Worm (Caenorhabditis elegans): ENCODE results near the gene cpsf-4.

DNA sequence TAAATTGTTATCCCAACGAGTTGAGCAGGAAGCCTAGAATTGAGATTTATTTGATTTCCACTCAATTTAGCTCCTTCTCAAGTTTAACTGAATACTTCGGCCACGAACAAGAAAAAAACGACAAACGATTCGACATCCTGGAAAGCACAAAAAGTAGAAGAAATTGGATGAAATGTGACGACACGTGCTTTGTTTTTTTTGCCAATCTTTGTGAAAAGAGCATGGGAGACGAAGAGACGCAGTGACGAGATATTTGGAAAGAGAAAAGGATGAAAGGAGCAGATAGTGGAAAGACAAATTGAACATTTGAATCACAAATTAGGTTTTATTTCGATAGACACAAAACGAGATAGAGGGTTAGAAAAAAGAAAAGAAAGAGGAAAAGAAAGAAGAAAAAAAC, 21.3 kb upstream of the cpsf-4 start:
- TF ChIP-seq nhr-237 (tag; optimal IDR thresholded peaks at IDR 0.05): no peak
- no peak for TF ChIP-seq unc-62 (GFP tag; optimal IDR thresholded peaks at IDR 0.05)

All from whole organism, L2 larva.